Fruit fly (Drosophila melanogaster) whole organism, prepupa: Measurements from ENCODE around the gene CG4935.

Experiments used
- CG10631 ChIP-seq: fragments of 200-800 bp; sonication (Bioruptor generic); optimal IDR thresholded peaks from 2 replicates; lab custom pipeline; 2016; ENCODE audit warnings: missing biosample characterization, missing genetic modification characterization
- CG15336 ChIP-seq: fragments of 200-800 bp; sonication (Bioruptor generic); IDR thresholded peaks from 2 replicates; pipeline ENCODE4 v1.3.6; 2022; ENCODE audit warnings: missing biosample characterization, missing genetic modification characterization
- CG16779 ChIP-seq: fragments of 200-800 bp; sonication (Bioruptor generic); optimal IDR thresholded peaks from 3 replicates; lab custom pipeline; 2017; ENCODE audit warnings: missing biosample characterization, mild to moderate bottlenecking, missing genetic modification characterization
- CG3032 ChIP-seq: fragments of 200-800 bp; optimal IDR thresholded peaks from 2 replicates; lab custom pipeline; 2019; ENCODE audit warnings: missing biosample characterization, mild to moderate bottlenecking, missing genetic modification characterization, moderate library complexity
- CG31627 ChIP-seq: fragments of 200-800 bp; sonication (Bioruptor generic); optimal IDR thresholded peaks from 3 replicates; lab custom pipeline; 2016; ENCODE audit warnings: missing biosample characterization, missing genetic modification characterization
- CG6808 ChIP-seq: fragments of 200-800 bp; sonication (Bioruptor generic); optimal IDR thresholded peaks from 3 replicates; lab custom pipeline; 2017; ENCODE audit warnings: missing biosample characterization, missing genetic modification characterization, mild to moderate bottlenecking, moderate library complexity, missing genetic modification reagents
- CG6854 ChIP-seq: fragments of 200-800 bp; sonication (Bioruptor generic); optimal IDR thresholded peaks from 2 replicates; lab custom pipeline; 2017; ENCODE audit warnings: missing biosample characterization, mild to moderate bottlenecking, missing genetic modification characterization
- CG7368 ChIP-seq: fragments of 200-800 bp; sonication (Bioruptor generic); optimal IDR thresholded peaks from 3 replicates; lab custom pipeline; 2016; ENCODE audit warnings: missing biosample characterization, missing genetic modification characterization
- Ets96B ChIP-seq: fragments of 200-800 bp; optimal IDR thresholded peaks from 2 replicates; lab custom pipeline; 2019; ENCODE audit warnings: missing biosample characterization, mild to moderate bottlenecking, missing genetic modification characterization, moderate library complexity
- achi ChIP-seq: fragments of 200-800 bp; sonication (Bioruptor generic); optimal IDR thresholded peaks from 3 replicates; lab custom pipeline; 2016; ENCODE audit warnings: missing biosample characterization, missing genetic modification characterization
- dsx ChIP-seq: fragments of 200-800 bp; optimal IDR thresholded peaks from 3 replicates; lab custom pipeline; 2019; ENCODE audit warnings: missing biosample characterization, mild to moderate bottlenecking, missing genetic modification characterization, moderate library complexity; ENCODE audit not compliant: poor library complexity, severe bottlenecking
- eg ChIP-seq: fragments of 200-800 bp; sonication (Bioruptor generic); IDR thresholded peaks from 3 replicates; pipeline ENCODE4 v1.3.6; 2022; ENCODE audit warnings: missing biosample characterization, missing genetic modification characterization

DNA sequence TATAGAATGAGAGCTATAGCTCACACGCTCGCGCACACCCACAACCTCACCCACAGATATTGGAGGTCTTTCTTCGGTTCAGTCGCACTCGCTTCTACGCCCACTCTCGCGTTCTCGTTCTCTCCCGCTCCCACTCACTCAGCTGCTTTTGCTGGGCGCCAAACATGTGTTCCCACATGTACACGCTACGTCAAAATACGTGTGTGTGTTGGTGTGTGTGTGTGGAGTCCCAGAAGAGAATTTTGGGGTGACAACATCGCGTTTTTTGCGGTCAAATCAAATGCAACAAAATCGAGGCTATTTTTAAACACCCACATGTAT lies 9.5 kb downstream of the CG4935 start:
- TF ChIP-seq CG7368 (GFP tag; lab: Kevin White, UChicago), result no peak
- no peak for TF ChIP-seq achi (GFP tag; lab: Kevin White, UChicago)
- TF ChIP-seq CG15336 (GFP tag; lab: Robert Waterston, UW), result no peak
- TF ChIP-seq CG6808 (GFP tag; lab: Kevin White, UChicago), result no peak
- TF ChIP-seq CG6854 (GFP tag; lab: Kevin White, UChicago), result peak; percentile 33
- no peak for TF ChIP-seq CG3032 (tag; lab: Kevin White, UChicago)
- TF ChIP-seq CG31627, result no peak
- peak; percentile 0 for TF ChIP-seq CG16779 (tag; lab: Kevin White, UChicago)
- peak; percentile 31 for TF ChIP-seq dsx (GFP tag; lab: Kevin White, UChicago)
- TF ChIP-seq eg (GFP tag; lab: Robert Waterston, UW), result no peak
- TF ChIP-seq CG10631, result no peak
- no peak for TF ChIP-seq Ets96B (tag; lab: Kevin White, UChicago)
